Fruit fly (Drosophila melanogaster) ovary, adult (tissue): ENCODE results near the gene hh.

ENCODE experiments used
- CG17801 ChIP-seq: fragments of 200-800 bp; optimal IDR thresholded peaks from 2 replicates; lab custom pipeline; 2019; ENCODE audit warnings: missing biosample characterization, mild to moderate bottlenecking, missing genetic modification characterization, moderate library complexity; ENCODE audit not compliant: partially characterized antibody

Gene hh

dm6 chr3R:23147058-23147457, 5.4 kb upstream of the hh start:
- TF ChIP-seq CG17801 (GFP tag; lab: Kevin White, UChicago): no peak

dm6 chr3R:23145681-23146080, 4.0 kb upstream of the hh start:
- no peak for TF ChIP-seq CG17801 (GFP tag; lab: Kevin White, UChicago)

dm6 chr3R:23144654-23145053, 2.9 kb upstream of the hh start:
- no peak for TF ChIP-seq CG17801 (GFP tag; lab: Kevin White, UChicago)

- no peak for TF ChIP-seq CG17801 (GFP tag; lab: Kevin White, UChicago)
Measured at dm6 chr3R:23143440-23143839, 1.7 kb upstream of the hh start.

dm6 chr3R:23141113-23141512, 593 bp downstream of the hh start:
- no peak for TF ChIP-seq CG17801 (GFP tag; lab: Kevin White, UChicago)

- no peak for TF ChIP-seq CG17801 (GFP tag; lab: Kevin White, UChicago)
Measured at dm6 chr3R:23140280-23140679, 1.4 kb downstream of the hh start.

- no peak for TF ChIP-seq CG17801 (GFP tag; lab: Kevin White, UChicago)
Measured at dm6 chr3R:23139634-23140010, 2.1 kb downstream of the hh start.

- no peak for TF ChIP-seq CG17801 (GFP tag; lab: Kevin White, UChicago)
Measured at dm6 chr3R:23138992-23139633, 2.6 kb downstream of the hh start.

dm6 chr3R:23138439-23138838, 3.3 kb downstream of the hh start:
- TF ChIP-seq CG17801 (GFP tag; lab: Kevin White, UChicago): no peak

- no peak for TF ChIP-seq CG17801 (GFP tag; lab: Kevin White, UChicago)
Measured at dm6 chr3R:23134690-23135089, 7.0 kb downstream of the hh start.

dm6 chr3R:23133301-23133828, 8.3 kb downstream of the hh start:
- no peak for TF ChIP-seq CG17801 (GFP tag; lab: Kevin White, UChicago)

dm6 chr3R:23132299-23132698, 9.4 kb downstream of the hh start:
- TF ChIP-seq CG17801 (GFP tag; lab: Kevin White, UChicago): no peak

dm6 chr3R:23131341-23131884, 10.3 kb downstream of the hh start:
- no peak for TF ChIP-seq CG17801 (GFP tag; lab: Kevin White, UChicago)

- TF ChIP-seq CG17801 (GFP tag; lab: Kevin White, UChicago): no peak
Measured at dm6 chr3R:23130884-23131283, 10.8 kb downstream of the hh start.

- no peak for TF ChIP-seq CG17801 (GFP tag; lab: Kevin White, UChicago)
Measured at dm6 chr3R:23130181-23130580, 11.5 kb downstream of the hh start.

- TF ChIP-seq CG17801 (GFP tag; lab: Kevin White, UChicago): no peak
Measured at dm6 chr3R:23129617-23130016, 12.1 kb downstream of the hh start.
